Worm (Caenorhabditis elegans) whole organism, L4 larva: ENCODE measurements around the gene Y37E11AL.1.

Experiments
- F10B5.3 ChIP-seq: sonication (generic microtip); optimal IDR thresholded peaks from 2 replicates; lab custom pipeline; 2016; ENCODE audit warnings: mild to moderate bottlenecking, missing genetic modification characterization, missing compliant biosample characterization
- pqm-1 ChIP-seq: sonication (generic microtip); optimal IDR thresholded peaks from 2 replicates; lab custom pipeline; 2017; ENCODE audit warnings: missing biosample characterization, missing genetic modification characterization
- zag-1 ChIP-seq: fragments of 150-350 bp; optimal IDR thresholded peaks from 2 replicates; lab custom pipeline; 2014; ENCODE audit warnings: missing biosample characterization, missing genetic modification characterization

ce11 chrIV:3681763-3682162 is 27.5 kb upstream of the Y37E11AL.1 start:
- TF ChIP-seq F10B5.3 (tag; lab: Kevin White, UChicago) (no peak), zag-1 (no peak), pqm-1 (tag; lab: Kevin White, UChicago) (no peak)
